Worm (Caenorhabditis elegans) whole organism, young adult: ENCODE measurements around the gene scl-13.

Experiments used
- B0019.2 ChIP-seq: fragments of 200-800 bp; sonication (Bioruptor generic); conservative IDR thresholded peaks from 2 replicates; pipeline ENCODE4 v1.3.6; 2022; ENCODE audit warnings: missing genetic modification reagents, missing genetic modification characterization, missing compliant biosample characterization
- C06A6.2 ChIP-seq: fragments of 200-800 bp; sonication (Bioruptor generic); conservative IDR thresholded peaks from 2 replicates; pipeline ENCODE4 v1.3.6; 2022; ENCODE audit warnings: missing genetic modification characterization, missing compliant biosample characterization
- D2030.7 ChIP-seq: fragments of 200-800 bp; sonication (Bioruptor generic); IDR thresholded peaks from 2 replicates; pipeline ENCODE4 v1.3.6; 2022; ENCODE audit warnings: missing genetic modification reagents, missing genetic modification characterization, missing compliant biosample characterization
- F33H1.4 ChIP-seq: fragments of 200-800 bp; sonication (Bioruptor generic); IDR thresholded peaks from 2 replicates; pipeline ENCODE4 v1.3.6; 2022; ENCODE audit warnings: missing genetic modification reagents, missing genetic modification characterization, missing compliant biosample characterization
- F37B4.10 ChIP-seq: fragments of 200-800 bp; sonication (Bioruptor generic); IDR thresholded peaks from 2 replicates; pipeline ENCODE4 v1.3.6; 2022; ENCODE audit warnings: missing genetic modification characterization, missing compliant biosample characterization
- F52B5.7 ChIP-seq: sonication (generic microtip); optimal IDR thresholded peaks from 2 replicates; lab custom pipeline; 2016; ENCODE audit warnings: mild to moderate bottlenecking, missing genetic modification characterization, missing compliant biosample characterization
- F57A8.1 ChIP-seq: fragments of 200-800 bp; sonication (Bioruptor generic); optimal IDR thresholded peaks from 2 replicates; lab custom pipeline; 2018; ENCODE audit warnings: mild to moderate bottlenecking, missing genetic modification characterization, moderate library complexity, missing compliant biosample characterization
- K12H6.12 ChIP-seq: fragments of 200-800 bp; sonication (Bioruptor generic); optimal IDR thresholded peaks from 2 replicates; lab custom pipeline; 2018; ENCODE audit warnings: mild to moderate bottlenecking, missing genetic modification characterization, missing compliant biosample characterization
- Y53F4B.3 ChIP-seq: fragments of 200-800 bp; sonication (Bioruptor generic); IDR thresholded peaks from 2 replicates; pipeline ENCODE4 v1.3.6; 2022; ENCODE audit warnings: missing genetic modification reagents, missing genetic modification characterization, missing compliant biosample characterization
- Y56A3A.18 ChIP-seq: fragments of 200-800 bp; sonication (Bioruptor generic); IDR thresholded peaks from 2 replicates; pipeline ENCODE4 v1.3.6; 2022; ENCODE audit warnings: missing genetic modification reagents, missing genetic modification characterization, missing compliant biosample characterization
- Y79H2A.3 ChIP-seq: fragments of 200-800 bp; sonication (Bioruptor generic); conservative IDR thresholded peaks from 2 replicates; pipeline ENCODE4 v1.3.6; 2022; ENCODE audit warnings: missing genetic modification reagents, missing genetic modification characterization, missing compliant biosample characterization
- ZK185.1 ChIP-seq: sonication (generic microtip); optimal IDR thresholded peaks from 2 replicates; lab custom pipeline; 2016; ENCODE audit warnings: mild to moderate bottlenecking, missing genetic modification characterization, missing compliant biosample characterization; ENCODE audit not compliant: poor library complexity, severe bottlenecking
- aptf-3 ChIP-seq: fragments of 200-800 bp; sonication (Bioruptor generic); IDR thresholded peaks from 2 replicates; pipeline ENCODE4 v1.3.6; 2022; ENCODE audit warnings: missing genetic modification characterization, missing compliant biosample characterization
- atf-7 ChIP-seq: sonication (generic microtip); optimal IDR thresholded peaks from 2 replicates; lab custom pipeline; 2017; ENCODE audit warnings: mild to moderate bottlenecking, missing genetic modification characterization, missing compliant biosample characterization
- bed-1 ChIP-seq: fragments of 200-800 bp; sonication (Bioruptor generic); IDR thresholded peaks from 2 replicates; pipeline ENCODE4 v1.3.6; 2022; ENCODE audit warnings: missing genetic modification reagents, missing genetic modification characterization, missing compliant biosample characterization
- bed-2 ChIP-seq: fragments of 200-800 bp; sonication (Bioruptor generic); IDR thresholded peaks from 2 replicates; pipeline ENCODE4 v1.3.6; 2022; ENCODE audit warnings: missing genetic modification reagents, missing genetic modification characterization, missing compliant biosample characterization
- ceh-27 ChIP-seq: fragments of 200-800 bp; sonication (Bioruptor generic); optimal IDR thresholded peaks from 2 replicates; lab custom pipeline; 2018; ENCODE audit warnings: mild to moderate bottlenecking, missing genetic modification characterization, moderate library complexity, missing compliant biosample characterization
- ceh-79 ChIP-seq: sonication (generic microtip); optimal IDR thresholded peaks from 2 replicates; lab custom pipeline; 2017; ENCODE audit warnings: mild to moderate bottlenecking, missing genetic modification characterization, missing compliant biosample characterization
- ceh-91 ChIP-seq: fragments of 200-800 bp; sonication (Bioruptor generic); IDR thresholded peaks from 2 replicates; pipeline ENCODE4 v1.3.6; 2022; ENCODE audit warnings: missing genetic modification reagents, missing genetic modification characterization, missing compliant biosample characterization
- dpff-1 ChIP-seq: sonication (generic microtip); optimal IDR thresholded peaks from 2 replicates; lab custom pipeline; 2017; ENCODE audit warnings: mild to moderate bottlenecking, missing genetic modification characterization, missing compliant biosample characterization
- dpl-1 ChIP-seq: fragments of 150-350 bp; optimal IDR thresholded peaks from 2 replicates; lab custom pipeline; 2014; ENCODE audit warnings: missing biosample characterization, missing genetic modification reagents, missing genetic modification characterization
- egrh-3 ChIP-seq: fragments of 200-800 bp; sonication (Bioruptor generic); IDR thresholded peaks from 2 replicates; pipeline ENCODE4 v1.3.6; 2022; ENCODE audit warnings: missing genetic modification reagents, missing genetic modification characterization, missing compliant biosample characterization
- gei-17 ChIP-seq: fragments of 200-800 bp; sonication (Bioruptor generic); optimal IDR thresholded peaks from 2 replicates; lab custom pipeline; 2018; ENCODE audit warnings: mild to moderate bottlenecking, missing genetic modification characterization, missing compliant biosample characterization
- hlh-26 ChIP-seq: fragments of 200-800 bp; sonication (Bioruptor generic); conservative IDR thresholded peaks from 2 replicates; pipeline ENCODE4 v1.3.6; 2022; ENCODE audit warnings: missing genetic modification reagents, missing genetic modification characterization, missing compliant biosample characterization
- let-526 ChIP-seq: fragments of 200-800 bp; sonication (Bioruptor generic); IDR thresholded peaks from 2 replicates; pipeline ENCODE4 v1.3.6; 2022; ENCODE audit warnings: missing genetic modification reagents, missing genetic modification characterization, missing compliant biosample characterization
- let-607 ChIP-seq, 2 experiments: fragments of 200-800 bp in 1 of 2; sonication (Bioruptor generic) in 1 of 2; sonication (generic microtip) in 1 of 2; optimal IDR thresholded peaks; 2 replicates each; lab custom pipeline; 2016 to 2018; ENCODE audit warnings: mild to moderate bottlenecking in 2 of 2, missing compliant biosample characterization in 2 of 2, missing genetic modification characterization in 2 of 2, moderate library complexity in 2 of 2, missing genotype in 1 of 2
- lsy-27 ChIP-seq: sonication (generic microtip); optimal IDR thresholded peaks from 2 replicates; lab custom pipeline; 2017; ENCODE audit warnings: missing genetic modification characterization, mild to moderate bottlenecking, missing compliant biosample characterization, antibody characterized with exemption, missing genotype, borderline replicate concordance; ENCODE audit not compliant: insufficient read depth
- madf-3 ChIP-seq: fragments of 200-800 bp; sonication (Bioruptor generic); IDR thresholded peaks from 2 replicates; pipeline ENCODE4 v1.3.6; 2022; ENCODE audit warnings: missing genetic modification reagents, missing genetic modification characterization, missing compliant biosample characterization
- mcd-1 ChIP-seq: fragments of 200-800 bp; sonication (Bioruptor generic); IDR thresholded peaks from 2 replicates; pipeline ENCODE4 v1.3.6; 2022; ENCODE audit warnings: missing genetic modification reagents, missing genetic modification characterization, missing compliant biosample characterization
- nfyb-1 ChIP-seq: fragments of 200-800 bp; sonication (Bioruptor generic); IDR thresholded peaks from 2 replicates; pipeline ENCODE4 v1.3.6; 2022; ENCODE audit warnings: missing genetic modification reagents, missing genetic modification characterization, missing compliant biosample characterization
- pbrm-1 ChIP-seq: fragments of 200-800 bp; sonication (Bioruptor generic); IDR thresholded peaks from 2 replicates; pipeline ENCODE4 v1.3.6; 2022; ENCODE audit warnings: missing genetic modification reagents, missing genetic modification characterization, missing compliant biosample characterization
- snpc-1.1 ChIP-seq: sonication (generic microtip); optimal IDR thresholded peaks from 2 replicates; lab custom pipeline; 2017; ENCODE audit warnings: missing genetic modification characterization, mild to moderate bottlenecking, missing compliant biosample characterization, antibody characterized with exemption, moderate library complexity, missing genotype, missing genetic modification reagents; ENCODE audit not compliant: insufficient read depth
- tlf-1 ChIP-seq: fragments of 200-800 bp; sonication (Bioruptor generic); optimal IDR thresholded peaks from 2 replicates; lab custom pipeline; 2018; ENCODE audit warnings: mild to moderate bottlenecking, missing genetic modification characterization, missing compliant biosample characterization
- unc-62 ChIP-seq: fragments of 150-350 bp; optimal IDR thresholded peaks from 2 replicates; lab custom pipeline; 2014; ENCODE audit warnings: missing biosample characterization, missing genetic modification reagents, missing genetic modification characterization
- zfh-2 ChIP-seq: fragments of 200-800 bp; sonication (Bioruptor generic); conservative IDR thresholded peaks from 2 replicates; pipeline ENCODE4 v1.3.6; 2022; ENCODE audit warnings: missing genetic modification reagents, missing genetic modification characterization, missing compliant biosample characterization
- zim-3 ChIP-seq: sonication (generic microtip); optimal IDR thresholded peaks from 2 replicates; lab custom pipeline; 2017; ENCODE audit warnings: mild to moderate bottlenecking, missing genetic modification characterization, moderate library complexity, missing compliant biosample characterization
- ztf-22 ChIP-seq: fragments of 200-800 bp; sonication (Bioruptor generic); optimal IDR thresholded peaks from 2 replicates; lab custom pipeline; 2018; ENCODE audit warnings: mild to moderate bottlenecking, missing genetic modification characterization, moderate library complexity, missing compliant biosample characterization
- ztf-26 ChIP-seq: sonication (generic microtip); optimal IDR thresholded peaks from 2 replicates; lab custom pipeline; 2017; ENCODE audit warnings: missing genetic modification characterization, missing compliant biosample characterization
- ztf-28 ChIP-seq: fragments of 200-800 bp; sonication (Bioruptor generic); IDR thresholded peaks from 2 replicates; pipeline ENCODE4 v1.3.6; 2022; ENCODE audit warnings: missing genetic modification reagents, missing genetic modification characterization, missing compliant biosample characterization
- ztf-3 ChIP-seq: fragments of 200-800 bp; sonication (Bioruptor generic); optimal IDR thresholded peaks from 2 replicates; lab custom pipeline; 2018; ENCODE audit warnings: mild to moderate bottlenecking, missing genetic modification characterization, missing compliant biosample characterization
- ztf-6 ChIP-seq: fragments of 200-800 bp; sonication (Bioruptor generic); IDR thresholded peaks from 2 replicates; pipeline ENCODE4 v1.3.6; 2022; ENCODE audit warnings: missing genetic modification reagents, missing genetic modification characterization, missing compliant biosample characterization

scl-13 gene

DNA sequence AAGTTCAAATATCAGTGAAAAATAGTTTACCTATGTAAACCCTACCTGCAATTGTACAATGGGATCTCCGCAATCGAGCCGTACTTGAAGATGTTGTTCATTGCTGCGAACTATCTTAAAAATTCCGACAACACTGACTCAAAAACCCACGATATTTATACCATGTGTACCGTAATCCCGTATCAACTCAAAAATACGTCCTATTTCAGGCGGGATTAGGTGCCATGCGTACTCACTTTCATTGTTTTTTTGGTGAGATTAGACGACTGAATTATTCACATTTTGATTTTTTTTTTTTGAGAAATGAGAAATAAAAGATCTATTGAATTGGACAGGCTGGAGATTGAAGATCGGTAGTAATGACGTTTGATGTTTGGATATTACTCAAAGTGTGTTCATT is 11.1 kb downstream of the scl-13 start, which contains the start of gene srt-30:
TSS of gene srt-30 (minus strand) at position 101 of the 400 bp plus-strand sequence.
- TF ChIP-seq lsy-27 (tag; lab: Kevin White, UChicago) (no peak), ztf-26 (tag; lab: Kevin White, UChicago) (no peak), gei-17 (GFP tag; lab: Kevin White, UChicago) (no peak), pbrm-1 (GFP tag; lab: Robert Waterston, UW) (no peak), dpl-1 (GFP tag; lab: Kevin White, UChicago) (no peak), F52B5.7 (tag; lab: Kevin White, UChicago) (no peak), snpc-1.1 (tag; lab: Kevin White, UChicago) (no peak), dpff-1 (tag; lab: Kevin White, UChicago) (no peak), ceh-27 (GFP tag; lab: Kevin White, UChicago) (no peak), aptf-3 (GFP tag; lab: Robert Waterston, UW) (no peak), egrh-3 (no peak), let-607 (tag; optimal IDR thresholded peaks at IDR 0.05; lab: Kevin White, UChicago) (no peak)
- TF ChIP-seq, all 124 proteins: peak for 0

DNA sequence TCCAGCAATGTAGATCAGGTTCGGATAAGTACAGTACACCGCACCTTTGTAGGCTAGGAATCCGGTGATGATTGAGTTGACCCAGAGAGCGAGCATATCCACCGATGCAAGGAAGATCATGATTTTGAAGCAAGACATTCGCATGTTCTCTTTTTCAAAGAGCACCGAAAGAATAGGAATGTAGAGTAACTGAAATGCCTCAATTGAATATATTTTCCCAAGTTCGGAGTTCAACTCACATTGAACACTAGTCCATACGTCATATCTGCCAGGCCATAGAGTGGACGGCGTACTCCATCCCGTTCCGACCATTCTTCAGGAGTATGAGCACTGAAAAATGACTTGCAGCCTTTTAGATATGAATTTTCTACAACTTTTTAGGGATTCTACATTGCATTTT is 11.7 kb downstream of the scl-13 start:
- no peak for TF ChIP-seq madf-3 (GFP tag; lab: Robert Waterston, UW)
- no peak for TF ChIP-seq let-526 (GFP tag; lab: Robert Waterston, UW)
- TF ChIP-seq Y53F4B.3 (GFP tag; lab: Robert Waterston, UW), result no peak
- no peak for TF ChIP-seq D2030.7 (GFP tag; lab: Robert Waterston, UW)
- no peak for TF ChIP-seq unc-62 (GFP tag; lab: Kevin White, UChicago)
- TF ChIP-seq, all 124 proteins: peak for 0

DNA sequence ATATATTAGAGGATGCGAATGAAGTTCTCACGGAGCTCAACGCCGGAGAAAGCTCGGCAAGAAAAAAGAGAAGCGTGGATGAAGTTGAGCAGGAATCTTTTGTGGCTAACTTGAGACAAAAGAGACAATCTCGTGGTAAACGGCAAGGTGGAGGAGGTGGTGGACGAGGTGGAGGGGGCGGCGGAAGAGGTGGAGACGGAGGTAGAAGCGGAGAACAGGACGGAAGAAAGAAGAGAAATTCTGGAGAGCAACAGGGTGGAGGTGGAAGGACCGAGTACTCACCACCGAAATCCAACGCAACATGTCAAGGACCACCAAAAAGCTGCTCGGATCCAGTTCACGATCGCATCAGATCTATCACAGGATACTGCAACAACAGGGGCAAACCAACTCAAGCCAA is 21.0 kb downstream of the scl-13 start:
- peak; percentile 61; the same call in 1 of the 2 replicates for TF ChIP-seq zfh-2 (GFP tag; lab: Robert Waterston, UW)
- TF ChIP-seq ceh-79 (tag; lab: Kevin White, UChicago), result no peak
- TF ChIP-seq egrh-3, result peak; percentile 37; the same call in 1 of the 2 replicates
- no peak for TF ChIP-seq atf-7

DNA sequence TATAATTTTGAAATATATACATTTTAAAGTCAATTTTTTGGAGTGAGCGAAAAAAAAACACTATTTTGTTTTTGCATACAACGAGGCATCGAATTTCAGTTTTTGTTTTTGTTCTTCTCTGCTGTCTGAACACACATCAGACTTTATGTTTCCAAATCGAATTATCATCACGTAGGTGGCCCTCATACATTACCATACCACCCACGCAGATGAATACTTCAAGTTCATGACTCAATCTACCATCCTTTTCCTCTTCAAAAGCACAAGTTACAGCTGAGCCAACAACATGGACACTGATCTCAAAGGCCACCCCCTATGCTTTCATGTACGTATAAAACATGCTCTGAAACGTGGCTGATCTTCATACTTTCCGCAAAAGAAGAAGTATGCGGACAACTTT is 21.7 kb downstream of the scl-13 start, which contains the start of gene R08F11.7:
TSS of gene R08F11.7 (plus strand) at position 301 of the 400 bp plus-strand sequence.
- TF ChIP-seq F37B4.10, result no peak
- TF ChIP-seq tlf-1 (GFP tag; lab: Kevin White, UChicago), result no peak
- no peak for TF ChIP-seq K12H6.12 (tag; lab: Kevin White, UChicago)

DNA sequence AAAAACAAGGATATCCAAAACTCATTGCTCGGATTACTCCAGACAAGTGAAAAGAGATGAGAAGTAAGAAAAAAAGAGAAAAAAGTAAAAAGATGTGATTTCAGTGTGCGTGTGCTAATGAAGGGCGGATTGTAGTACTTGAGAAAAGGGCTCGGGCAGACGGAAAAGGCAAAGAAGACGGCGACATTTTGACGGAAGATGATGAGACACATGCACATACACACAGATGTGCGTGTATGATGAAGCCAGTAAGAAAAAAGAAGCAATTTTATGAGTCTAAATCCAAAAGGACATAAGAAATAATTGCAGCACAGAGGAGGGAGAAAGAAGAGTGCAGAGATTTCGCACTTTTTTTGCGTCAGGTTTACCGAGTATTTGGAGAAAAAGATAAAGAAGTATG is 22.9 kb downstream of the scl-13 start:
- TF ChIP-seq bed-1 (GFP tag; lab: Robert Waterston, UW), result no peak
- TF ChIP-seq ztf-22 (GFP tag; lab: Kevin White, UChicago), result no peak
- TF ChIP-seq Y56A3A.18 (GFP tag; lab: Robert Waterston, UW), result no peak
- TF ChIP-seq F57A8.1, result no peak
- no peak for TF ChIP-seq Y79H2A.3
- TF ChIP-seq mcd-1 (GFP tag; lab: Robert Waterston, UW), result no peak
- no peak for TF ChIP-seq ztf-28 (GFP tag; lab: Robert Waterston, UW)
- no peak for TF ChIP-seq ztf-6 (GFP tag; lab: Robert Waterston, UW)
- TF ChIP-seq atf-7, result no peak
- no peak for TF ChIP-seq F33H1.4
- no peak for TF ChIP-seq ztf-3
- no peak for TF ChIP-seq nfyb-1 (GFP tag; lab: Robert Waterston, UW)
- no peak for TF ChIP-seq zim-3 (tag; lab: Kevin White, UChicago)
- TF ChIP-seq B0019.2 (GFP tag; lab: Robert Waterston, UW), result no peak
- TF ChIP-seq ZK185.1, result no peak
- TF ChIP-seq hlh-26 (GFP tag; lab: Robert Waterston, UW), result no peak
- no peak for TF ChIP-seq bed-2 (GFP tag; lab: Robert Waterston, UW)
- TF ChIP-seq C06A6.2 (GFP tag; lab: Robert Waterston, UW), result no peak
- no peak for TF ChIP-seq ceh-91 (GFP tag; lab: Robert Waterston, UW)
